Fruit fly (Drosophila melanogaster) whole organism, embryonic: Measurements from ENCODE around the gene Spec2.
A peak's percentile ranks its signal among the peaks of the same experiment; 100 is the strongest.

ENCODE experiments used
- Abd-B ChIP-seq: fragments of 200-800 bp; sonication (Bioruptor generic); optimal IDR thresholded peaks from 2 replicates; lab custom pipeline; 2018; ENCODE audit warnings: missing biosample characterization, mild to moderate bottlenecking, missing genetic modification characterization, moderate library complexity
- CG12104 ChIP-seq: fragments of 200-800 bp; sonication (Bioruptor generic); optimal IDR thresholded peaks from 3 replicates; lab custom pipeline; 2016; ENCODE audit warnings: missing biosample characterization, missing genetic modification characterization
- CG17385 ChIP-seq: fragments of 200-800 bp; sonication (Bioruptor generic); optimal IDR thresholded peaks from 3 replicates; lab custom pipeline; 2018; ENCODE audit warnings: missing biosample characterization, mild to moderate bottlenecking, missing genetic modification characterization
- CG17568 ChIP-seq: fragments of 200-800 bp; sonication (Bioruptor generic); optimal IDR thresholded peaks from 2 replicates; lab custom pipeline; 2018; ENCODE audit warnings: missing biosample characterization, mild to moderate bottlenecking, missing genetic modification characterization, moderate library complexity
- CG17612 ChIP-seq: fragments of 200-800 bp; sonication (Bioruptor generic); IDR thresholded peaks from 2 replicates; pipeline ENCODE4 v1.3.6; 2022; ENCODE audit warnings: missing biosample characterization, missing genetic modification characterization
- CG17912 ChIP-seq: fragments of 200-800 bp; sonication (Bioruptor generic); optimal IDR thresholded peaks from 2 replicates; lab custom pipeline; 2018; ENCODE audit warnings: missing biosample characterization, mild to moderate bottlenecking, missing genetic modification characterization
- CG18599 ChIP-seq: fragments of 200-800 bp; sonication (Bioruptor generic); optimal IDR thresholded peaks from 3 replicates; lab custom pipeline; 2017; ENCODE audit warnings: missing biosample characterization, missing genetic modification characterization, mild to moderate bottlenecking, moderate library complexity, missing genetic modification reagents
- CG2875 ChIP-seq: fragments of 200-800 bp; sonication (Bioruptor generic); optimal IDR thresholded peaks from 2 replicates; lab custom pipeline; 2017; ENCODE audit warnings: missing biosample characterization, mild to moderate bottlenecking, missing genetic modification characterization, missing genetic modification reagents
- CG30403 ChIP-seq: fragments of 200-800 bp; sonication (Bioruptor generic); optimal IDR thresholded peaks from 3 replicates; lab custom pipeline; 2016; ENCODE audit warnings: missing biosample characterization, missing genetic modification characterization
- CG4404 ChIP-seq: fragments of 200-800 bp; sonication (Bioruptor generic); IDR thresholded peaks from 2 replicates; pipeline ENCODE4 v1.3.6; 2022; ENCODE audit warnings: missing biosample characterization, missing genetic modification characterization
- CG4617 ChIP-seq: fragments of 200-800 bp; sonication (Bioruptor generic); optimal IDR thresholded peaks from 3 replicates; lab custom pipeline; 2016; ENCODE audit warnings: missing biosample characterization, missing genetic modification characterization, borderline replicate concordance
- CG4820 ChIP-seq: fragments of 200-800 bp; sonication (Bioruptor generic); optimal IDR thresholded peaks from 3 replicates; lab custom pipeline; 2016; ENCODE audit warnings: missing biosample characterization, missing genetic modification characterization
- CG8388 ChIP-seq: fragments of 200-800 bp; sonication (Bioruptor generic); optimal IDR thresholded peaks from 2 replicates; lab custom pipeline; 2019; ENCODE audit warnings: missing biosample characterization, mild to moderate bottlenecking, missing genetic modification characterization, moderate library complexity
- CG8478 ChIP-seq: fragments of >200 bp; optimal IDR thresholded peaks from 2 replicates; lab custom pipeline; 2018
- Chrac-16 ChIP-seq: fragments of 200-800 bp; sonication (Bioruptor generic); optimal IDR thresholded peaks from 3 replicates; lab custom pipeline; 2016; ENCODE audit warnings: missing biosample characterization, missing genetic modification characterization
- CrebB ChIP-seq: fragments of 200-800 bp; sonication (Bioruptor generic); optimal IDR thresholded peaks from 3 replicates; lab custom pipeline; 2018; ENCODE audit warnings: missing biosample characterization, mild to moderate bottlenecking, missing genetic modification characterization
- D19B ChIP-seq: fragments of 200-800 bp; sonication (Bioruptor generic); optimal IDR thresholded peaks from 2 replicates; lab custom pipeline; 2017; ENCODE audit warnings: missing biosample characterization, mild to moderate bottlenecking, missing genetic modification characterization
- Dip2 ChIP-seq: fragments of 200-800 bp; sonication (Bioruptor generic); IDR thresholded peaks from 2 replicates; pipeline ENCODE4 v1.3.6; 2022; ENCODE audit warnings: missing biosample characterization, missing genetic modification characterization
- Drgx ChIP-seq: fragments of 200-800 bp; sonication (Bioruptor generic); IDR thresholded peaks from 2 replicates; pipeline ENCODE4 v1.3.6; 2022; ENCODE audit warnings: missing biosample characterization, missing genetic modification characterization
- ERR ChIP-seq: fragments of 200-800 bp; sonication (Bioruptor generic); optimal IDR thresholded peaks from 2 replicates; lab custom pipeline; 2016; ENCODE audit warnings: missing biosample characterization, missing genetic modification characterization
- Elba2 ChIP-seq: fragments of 200-800 bp; sonication (Bioruptor generic); optimal IDR thresholded peaks from 3 replicates; lab custom pipeline; 2016; ENCODE audit warnings: missing biosample characterization, missing genetic modification characterization
- Fer1 ChIP-seq: fragments of 200-800 bp; sonication (Bioruptor generic); optimal IDR thresholded peaks from 2 replicates; lab custom pipeline; 2017; ENCODE audit warnings: missing biosample characterization, mild to moderate bottlenecking, missing genetic modification characterization
- HLH4C ChIP-seq: fragments of 200-800 bp; sonication (Bioruptor generic); IDR thresholded peaks from 3 replicates; pipeline ENCODE4 v1.3.6; 2022; ENCODE audit warnings: missing biosample characterization, missing genetic modification characterization; ENCODE audit not compliant: partially characterized antibody
- Hr3 ChIP-seq: fragments of 200-800 bp; sonication (Bioruptor generic); optimal IDR thresholded peaks from 3 replicates; lab custom pipeline; 2016; ENCODE audit warnings: missing biosample characterization, missing genetic modification characterization
- Opbp ChIP-seq: fragments of 200-800 bp; sonication (Bioruptor generic); IDR thresholded peaks from 3 replicates; pipeline ENCODE4 v1.3.6; 2022; ENCODE audit warnings: missing biosample characterization, missing genetic modification characterization; ENCODE audit not compliant: partially characterized antibody
- Sin3A ChIP-seq: fragments of >200 bp; optimal IDR thresholded peaks from 2 replicates; lab custom pipeline; 2018
- Sox102F ChIP-seq: fragments of 200-800 bp; sonication (Bioruptor generic); optimal IDR thresholded peaks from 2 replicates; lab custom pipeline; 2018; ENCODE audit warnings: missing biosample characterization, mild to moderate bottlenecking, missing genetic modification characterization, moderate library complexity
- Trl ChIP-seq, 3 experiments: fragments of >200 bp in 2 of 3; fragments of 200-800 bp in 1 of 3; sonication (Bioruptor generic) in 1 of 3; optimal IDR thresholded peaks; 2 replicates in 1 of 3; 3 replicates in 2 of 3; lab custom pipeline; 2016 to 2017; ENCODE audit warnings: missing biosample characterization in 1 of 3, missing genetic modification characterization in 1 of 3
- bbx ChIP-seq: fragments of 200-800 bp; sonication (Bioruptor generic); IDR thresholded peaks from 2 replicates; pipeline ENCODE4 v1.3.6; 2022; ENCODE audit warnings: missing biosample characterization, missing genetic modification characterization; ENCODE audit not compliant: partially characterized antibody
- bsh ChIP-seq, 2 experiments: fragments of 200-800 bp; sonication (Bioruptor generic); optimal IDR thresholded peaks; 2 replicates each; lab custom pipeline; 2017 to 2018; ENCODE audit warnings: mild to moderate bottlenecking in 2 of 2, missing biosample characterization in 2 of 2, missing genetic modification characterization in 2 of 2, moderate library complexity in 1 of 2
- cg ChIP-seq: fragments of 200-800 bp; sonication (Bioruptor generic); optimal IDR thresholded peaks from 3 replicates; lab custom pipeline; 2019; ENCODE audit warnings: missing biosample characterization, mild to moderate bottlenecking, missing genetic modification characterization, moderate library complexity
- fd102C ChIP-seq: fragments of 200-800 bp; sonication (Bioruptor generic); optimal IDR thresholded peaks from 2 replicates; lab custom pipeline; 2018; ENCODE audit warnings: missing biosample characterization, mild to moderate bottlenecking, missing genetic modification characterization, moderate library complexity
- gem ChIP-seq: fragments of 200-800 bp; sonication (Bioruptor generic); optimal IDR thresholded peaks from 2 replicates; lab custom pipeline; 2019; ENCODE audit warnings: missing biosample characterization, mild to moderate bottlenecking, missing genetic modification characterization, moderate library complexity
- h ChIP-seq: fragments of >200 bp; optimal IDR thresholded peaks from 2 replicates; lab custom pipeline; 2017
- her ChIP-seq: fragments of 200-800 bp; sonication (Bioruptor generic); optimal IDR thresholded peaks from 2 replicates; lab custom pipeline; 2016; ENCODE audit warnings: missing biosample characterization, missing genetic modification characterization
- ind ChIP-seq: fragments of 200-800 bp; sonication (Bioruptor generic); optimal IDR thresholded peaks from 3 replicates; lab custom pipeline; 2016; ENCODE audit warnings: missing biosample characterization, missing genetic modification characterization
- maf-S ChIP-seq: fragments of 200-800 bp; sonication (Bioruptor generic); optimal IDR thresholded peaks from 2 replicates; lab custom pipeline; 2016; ENCODE audit warnings: missing biosample characterization, missing genetic modification characterization
- mld ChIP-seq: fragments of 200-800 bp; sonication (Bioruptor generic); IDR thresholded peaks from 3 replicates; pipeline ENCODE4 v1.3.6; 2022; ENCODE audit warnings: missing biosample characterization, missing genetic modification characterization; ENCODE audit not compliant: partially characterized antibody
- pita ChIP-seq: fragments of 200-800 bp; sonication (Bioruptor generic); optimal IDR thresholded peaks from 2 replicates; lab custom pipeline; 2017; ENCODE audit warnings: missing biosample characterization, mild to moderate bottlenecking, missing genetic modification characterization
- pros ChIP-seq: fragments of 200-800 bp; sonication (Bioruptor generic); optimal IDR thresholded peaks from 3 replicates; lab custom pipeline; 2019; ENCODE audit warnings: missing biosample characterization, mild to moderate bottlenecking, missing genetic modification characterization, moderate library complexity
- psq ChIP-seq: fragments of 200-800 bp; sonication (Bioruptor generic); optimal IDR thresholded peaks from 2 replicates; lab custom pipeline; 2017; ENCODE audit warnings: missing biosample characterization, missing genetic modification characterization
- salm ChIP-seq: fragments of 200-800 bp; sonication (Bioruptor generic); optimal IDR thresholded peaks from 2 replicates; lab custom pipeline; 2018; ENCODE audit warnings: missing biosample characterization, mild to moderate bottlenecking, missing genetic modification characterization
- sug ChIP-seq: fragments of 200-800 bp; optimal IDR thresholded peaks from 2 replicates; lab custom pipeline; 2019; ENCODE audit warnings: missing biosample characterization, mild to moderate bottlenecking, missing genetic modification characterization, moderate library complexity
- trem ChIP-seq: fragments of 200-800 bp; optimal IDR thresholded peaks from 3 replicates; lab custom pipeline; 2019; ENCODE audit warnings: missing biosample characterization, mild to moderate bottlenecking, missing genetic modification characterization, moderate library complexity
- wor ChIP-seq: fragments of 200-800 bp; sonication (Bioruptor generic); IDR thresholded peaks from 2 replicates; pipeline ENCODE4 v1.3.6; 2022; ENCODE audit warnings: missing biosample characterization, missing genetic modification characterization
- zf30C ChIP-seq: fragments of 200-800 bp; sonication (Bioruptor generic); optimal IDR thresholded peaks from 3 replicates; lab custom pipeline; 2018; ENCODE audit warnings: missing biosample characterization, mild to moderate bottlenecking, missing genetic modification characterization

Gene Spec2

DNA sequence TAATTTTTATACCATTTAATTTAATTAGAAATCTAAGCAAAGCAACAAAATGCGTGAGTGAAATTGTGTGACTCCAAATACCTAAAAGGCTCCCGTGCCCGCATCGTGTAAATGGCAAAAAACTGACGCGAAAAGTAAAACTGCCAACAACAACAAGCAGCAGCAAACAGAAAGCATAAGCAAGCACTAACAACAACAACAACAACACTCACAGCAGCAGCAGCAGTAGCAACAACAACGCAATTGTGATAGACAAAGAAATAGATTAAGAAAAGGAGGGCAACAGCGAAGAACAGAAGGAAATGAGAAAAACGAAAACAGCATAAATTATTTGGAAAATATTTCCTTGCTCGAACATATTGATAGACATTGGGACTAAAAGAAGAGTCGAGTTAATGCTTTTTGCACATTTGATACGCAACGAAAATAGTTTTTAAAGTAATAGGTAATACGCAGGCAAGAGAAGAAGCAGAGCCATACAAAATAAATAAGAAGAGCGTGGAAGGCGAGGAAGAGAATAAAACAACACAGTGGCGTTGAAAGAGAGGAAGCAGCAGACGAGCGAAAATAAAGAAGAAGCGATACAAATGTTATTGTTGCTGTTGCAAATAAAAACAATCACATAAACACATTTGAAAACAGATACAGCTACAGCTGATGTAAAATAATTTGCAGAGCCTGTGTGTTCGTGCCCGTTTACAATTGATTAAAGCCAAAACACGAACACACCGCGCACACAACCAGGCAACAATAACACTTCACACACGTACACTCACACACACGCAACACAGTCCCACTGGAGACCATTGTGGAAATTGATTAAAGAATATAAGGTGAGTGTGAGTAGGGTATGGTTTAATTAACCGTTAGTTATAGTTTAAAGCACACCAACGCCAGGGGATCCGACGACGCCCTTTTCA lies 46.1 kb upstream of the Spec2 start (continued):
- TF ChIP-seq bsh (GFP tag; optimal IDR thresholded peaks at IDR 0.05; lab: Kevin White, UChicago) (no peak), HLH4C (GFP tag; lab: Robert Waterston, UW) (0 out of 3 replicates have a peak, but pooled peaks have one; percentile 5), bbx (GFP tag; lab: Robert Waterston, UW) (peak; percentile 12; the same call in 1 of the 2 replicates), maf-S (no peak), psq (peak; percentile 97), CG17385 (GFP tag; lab: Kevin White, UChicago) (peak; percentile 95), pita (GFP tag; lab: Kevin White, UChicago) (no peak), pros (GFP tag; lab: Kevin White, UChicago) (peak; percentile 30), CG8388 (peak; percentile 13), her (GFP tag; lab: Kevin White, UChicago) (no peak), sug (tag; lab: Kevin White, UChicago) (peak; percentile 14), cg (GFP tag; lab: Kevin White, UChicago) (peak; percentile 72), Trl (optimal IDR thresholded peaks at IDR 0.05; lab: Kevin White, UChicago) (peak in 1 of 2 experiments; percentile 85), Trl (GFP tag; optimal IDR thresholded peaks at IDR 0.05; lab: Kevin White, UChicago) (no peak), Opbp (0 out of 3 replicates have a peak, but pooled peaks have one; percentile 1), CG17568 (peak; percentile 49), CG2875 (no peak), ERR (peak; percentile 11), Fer1 (peak; percentile 5), CrebB (no peak)

DNA sequence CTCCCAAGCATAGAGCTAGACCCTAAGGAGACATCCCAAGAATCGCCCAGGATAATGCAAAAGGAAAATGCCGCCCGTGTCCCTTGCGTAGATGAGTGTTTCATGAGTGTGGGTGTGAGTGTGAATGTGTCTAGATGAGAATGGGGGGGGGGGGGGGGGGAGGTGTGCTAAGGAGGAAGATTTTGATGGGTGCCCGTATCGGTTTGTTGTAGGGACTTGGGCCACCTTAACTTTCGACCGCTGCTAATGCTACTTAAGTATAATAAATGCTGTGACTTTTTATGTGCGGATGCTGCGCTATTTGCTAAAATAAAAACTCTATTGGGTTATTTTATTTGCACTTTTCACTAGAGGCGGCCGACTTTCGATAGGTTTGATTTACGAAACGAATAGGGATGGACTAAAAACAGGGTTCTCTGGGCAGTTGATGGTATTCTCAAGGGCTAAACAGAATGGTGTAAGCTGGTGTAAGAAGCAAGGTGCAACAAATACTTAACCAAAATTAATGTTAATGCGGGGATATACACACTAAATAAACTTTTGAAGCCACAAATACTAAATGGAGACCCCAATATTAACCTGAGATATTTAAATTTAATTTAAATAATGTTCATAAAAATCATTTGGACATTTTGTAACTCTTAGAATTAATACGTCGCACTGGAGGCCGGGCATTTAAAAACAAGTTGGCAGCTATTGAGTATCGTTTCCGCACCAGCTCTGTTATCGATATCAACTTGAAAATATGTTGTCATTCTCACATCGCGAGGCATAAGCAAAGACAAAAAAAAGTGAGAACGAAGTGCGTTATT lies 45.2 kb upstream of the Spec2 start, which contains the start of the genes Xe7 and Atg17:
Gene Xe7, minus strand, starts transcription at position 407 of the 812 bp plus-strand sequence.
Gene Atg17, plus strand, starts transcription at position 786 of the 812 bp plus-strand sequence.
- peak; percentile 45 for TF ChIP-seq salm (tag; lab: Kevin White, UChicago)
- TF ChIP-seq trem, result peak; percentile 99
- TF ChIP-seq Hr3 (GFP tag; lab: Kevin White, UChicago), result peak; percentile 94
- TF ChIP-seq mld (GFP tag; lab: Robert Waterston, UW), result no peak
- TF ChIP-seq wor (GFP tag; lab: Robert Waterston, UW), result peak; percentile 85
- peak; percentile 76 for TF ChIP-seq CG4617 (GFP tag; lab: Kevin White, UChicago)
- no peak for TF ChIP-seq h (lab: Kevin White, UChicago)
- TF ChIP-seq Chrac-16 (GFP tag; lab: Kevin White, UChicago), result peak; percentile 96
- peak; percentile 96 for TF ChIP-seq CG4404 (GFP tag; lab: Robert Waterston, UW)
- peak; percentile 96 for TF ChIP-seq gem (tag; lab: Kevin White, UChicago)
- peak; percentile 62 for TF ChIP-seq CG17912 (GFP tag; lab: Kevin White, UChicago)
- TF ChIP-seq ind (GFP tag; lab: Kevin White, UChicago), result peak; percentile 96
- peak; percentile 85 for TF ChIP-seq CG8388
- TF ChIP-seq CG17612, result peak; percentile 83
- peak; percentile 66 for TF ChIP-seq Elba2
- peak; percentile 97 for TF ChIP-seq CG30403 (GFP tag; lab: Kevin White, UChicago)
- peak; percentile 52; the same call in 1 of the 2 replicates for TF ChIP-seq Dip2
- TF ChIP-seq CG12104 (GFP tag; lab: Kevin White, UChicago), result peak; percentile 92
- TF ChIP-seq CG4820 (GFP tag; lab: Kevin White, UChicago), result peak; percentile 85
- TF ChIP-seq Sin3A (lab: Kevin White, UChicago), result peak; percentile 96
- no peak for TF ChIP-seq zf30C
- no peak for TF ChIP-seq CG8478 (lab: Kevin White, UChicago)
- peak; percentile 83 for TF ChIP-seq Drgx (GFP tag; lab: Robert Waterston, UW)
- peak; percentile 89 for TF ChIP-seq CG18599
- TF ChIP-seq Abd-B (GFP tag; lab: Kevin White, UChicago), result peak; percentile 96
- peak; percentile 91 for TF ChIP-seq Sox102F (GFP tag; lab: Kevin White, UChicago)
- peak; percentile 79 for TF ChIP-seq D19B
- TF ChIP-seq fd102C (GFP tag; lab: Kevin White, UChicago), result peak; percentile 13
